Worm (Caenorhabditis elegans): ENCODE results near the gene K06H6.4.

DNA sequence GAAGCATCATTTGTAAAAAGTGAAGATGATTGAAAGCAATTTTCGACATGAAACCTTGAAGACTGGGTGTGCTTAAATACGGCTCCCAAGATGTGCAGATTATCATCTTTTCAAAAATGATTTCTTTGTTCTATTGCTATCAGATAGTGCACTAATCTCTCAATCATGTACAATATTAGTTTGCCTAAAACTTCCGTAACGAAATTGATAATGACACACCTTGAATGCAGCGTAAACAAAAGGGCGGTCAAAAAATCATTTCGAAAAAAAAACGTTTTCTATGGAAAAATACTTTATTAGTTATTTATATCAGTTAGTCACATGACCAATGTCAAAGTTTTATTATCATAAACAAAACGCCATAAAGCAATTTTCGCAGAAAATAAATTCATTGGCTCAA lies 43.8 kb downstream of the K06H6.4 start, which contains the start of gene F48G7.5:
- no peak for TF ChIP-seq T22C8.4 (GFP tag; IDR thresholded peaks at IDR 0.05)
- no peak for TF ChIP-seq klf-2 (GFP tag; conservative IDR thresholded peaks at IDR 0.05)
- TF ChIP-seq med-1 (GFP tag; optimal IDR thresholded peaks at IDR 0.05; ENCODE audit: insufficient read depth): no peak

Data from whole organism, midembryonic.